Fruit fly (Drosophila melanogaster): ENCODE results near the gene CG14219.

dm6 chrX:19631365-19631832 is 41.4 kb upstream of the CG14219 start:
- TF ChIP-seq ttk (optimal IDR thresholded peaks at IDR 0.05): no peak
- TF ChIP-seq h (optimal IDR thresholded peaks at IDR 0.05): no peak
